Worm (Caenorhabditis elegans) whole organism, young adult: Measurements from ENCODE around the gene twk-4.
A peak's percentile ranks its signal among the peaks of the same experiment; 100 is the strongest.

Source experiments
- B0019.2 ChIP-seq: fragments of 200-800 bp; sonication (Bioruptor generic); conservative IDR thresholded peaks from 2 replicates; pipeline ENCODE4 v1.3.6; 2022; ENCODE audit warnings: missing genetic modification reagents, missing genetic modification characterization, missing compliant biosample characterization
- B0261.1 ChIP-seq: sonication (generic microtip); optimal IDR thresholded peaks from 2 replicates; lab custom pipeline; 2016; ENCODE audit warnings: mild to moderate bottlenecking, missing genetic modification characterization, moderate library complexity, missing compliant biosample characterization
- C06A6.2 ChIP-seq: fragments of 200-800 bp; sonication (Bioruptor generic); conservative IDR thresholded peaks from 2 replicates; pipeline ENCODE4 v1.3.6; 2022; ENCODE audit warnings: missing genetic modification characterization, missing compliant biosample characterization
- F22D6.2 ChIP-seq: sonication (generic microtip); optimal IDR thresholded peaks from 2 replicates; lab custom pipeline; 2016; ENCODE audit warnings: mild to moderate bottlenecking, missing genetic modification characterization, missing compliant biosample characterization
- F33H1.4 ChIP-seq: fragments of 200-800 bp; sonication (Bioruptor generic); IDR thresholded peaks from 2 replicates; pipeline ENCODE4 v1.3.6; 2022; ENCODE audit warnings: missing genetic modification reagents, missing genetic modification characterization, missing compliant biosample characterization
- F39B2.1 ChIP-seq: fragments of 200-800 bp; sonication (Bioruptor generic); IDR thresholded peaks from 2 replicates; pipeline ENCODE4 v1.3.6; 2022; ENCODE audit warnings: missing genetic modification reagents, missing genetic modification characterization, missing compliant biosample characterization
- F49E8.2 ChIP-seq: sonication (generic microtip); optimal IDR thresholded peaks from 3 replicates; lab custom pipeline; 2017; ENCODE audit warnings: missing genetic modification characterization, mild to moderate bottlenecking, missing compliant biosample characterization, antibody characterized with exemption, moderate library complexity; ENCODE audit not compliant: insufficient read depth
- Y67H2A.10 ChIP-seq: fragments of 200-800 bp; sonication (Bioruptor generic); conservative IDR thresholded peaks from 2 replicates; pipeline ENCODE4 v1.3.6; 2022; ENCODE audit warnings: missing genetic modification reagents, missing genetic modification characterization, missing compliant biosample characterization
- attf-5 ChIP-seq: fragments of 200-800 bp; sonication (Bioruptor generic); optimal IDR thresholded peaks from 2 replicates; lab custom pipeline; 2018; ENCODE audit warnings: mild to moderate bottlenecking, missing genetic modification characterization, missing compliant biosample characterization
- cebp-1 ChIP-seq, 2 experiments: fragments of 200-800 bp in 1 of 2; sonication (Bioruptor generic) in 1 of 2; sonication (generic microtip) in 1 of 2; IDR thresholded peaks in 1 of 2; optimal IDR thresholded peaks in 1 of 2; 2 replicates each; pipeline versions ENCODE4 v1.3.6 to Lab custom; 2017 to 2022; ENCODE audit warnings: missing compliant biosample characterization in 2 of 2, missing genetic modification characterization in 2 of 2, mild to moderate bottlenecking in 1 of 2, missing genetic modification reagents in 1 of 2, moderate library complexity in 1 of 2
- dpl-1 ChIP-seq: fragments of 150-350 bp; optimal IDR thresholded peaks from 2 replicates; lab custom pipeline; 2014; ENCODE audit warnings: missing biosample characterization, missing genetic modification reagents, missing genetic modification characterization
- ets-4 ChIP-seq: fragments of 200-800 bp; sonication (Bioruptor generic); optimal IDR thresholded peaks from 2 replicates; lab custom pipeline; 2018; ENCODE audit warnings: mild to moderate bottlenecking, missing genetic modification characterization, missing compliant biosample characterization
- fkh-3 ChIP-seq: sonication (generic microtip); optimal IDR thresholded peaks from 2 replicates; lab custom pipeline; 2016; ENCODE audit warnings: mild to moderate bottlenecking, missing genetic modification characterization, missing compliant biosample characterization
- gei-17 ChIP-seq: fragments of 200-800 bp; sonication (Bioruptor generic); optimal IDR thresholded peaks from 2 replicates; lab custom pipeline; 2018; ENCODE audit warnings: mild to moderate bottlenecking, missing genetic modification characterization, missing compliant biosample characterization
- hlh-12 ChIP-seq: sonication (generic microtip); optimal IDR thresholded peaks from 2 replicates; lab custom pipeline; 2016; ENCODE audit warnings: missing genetic modification characterization, missing compliant biosample characterization
- let-526 ChIP-seq: fragments of 200-800 bp; sonication (Bioruptor generic); IDR thresholded peaks from 2 replicates; pipeline ENCODE4 v1.3.6; 2022; ENCODE audit warnings: missing genetic modification reagents, missing genetic modification characterization, missing compliant biosample characterization
- let-607 ChIP-seq, 2 experiments: fragments of 200-800 bp in 1 of 2; sonication (Bioruptor generic) in 1 of 2; sonication (generic microtip) in 1 of 2; optimal IDR thresholded peaks; 2 replicates each; lab custom pipeline; 2016 to 2018; ENCODE audit warnings: mild to moderate bottlenecking in 2 of 2, missing compliant biosample characterization in 2 of 2, missing genetic modification characterization in 2 of 2, moderate library complexity in 2 of 2, missing genotype in 1 of 2
- lin-26 ChIP-seq: fragments of 200-800 bp; sonication (Bioruptor generic); IDR thresholded peaks from 2 replicates; pipeline ENCODE4 v1.3.6; 2022; ENCODE audit warnings: missing genetic modification reagents, missing genetic modification characterization, missing compliant biosample characterization
- lin-35 ChIP-seq, 3 experiments: fragments of 150-350 bp in 2 of 3; sonication (generic microtip) in 1 of 3; optimal IDR thresholded peaks; 2 replicates each; lab custom pipeline; 2014 to 2018; ENCODE audit warnings: missing biosample characterization in 3 of 3, missing genetic modification characterization in 3 of 3, missing genetic modification reagents in 3 of 3
- lsl-1 ChIP-seq: fragments of 200-800 bp; sonication (Bioruptor generic); optimal IDR thresholded peaks from 2 replicates; lab custom pipeline; 2018; ENCODE audit warnings: mild to moderate bottlenecking, missing genetic modification characterization, moderate library complexity, missing compliant biosample characterization
- madf-10 ChIP-seq: sonication (generic microtip); optimal IDR thresholded peaks from 2 replicates; lab custom pipeline; 2016; ENCODE audit warnings: mild to moderate bottlenecking, missing genetic modification characterization, missing compliant biosample characterization
- madf-6 ChIP-seq: fragments of 200-800 bp; sonication (Bioruptor generic); IDR thresholded peaks from 2 replicates; pipeline ENCODE4 v1.3.6; 2022; ENCODE audit warnings: missing genetic modification reagents, missing genetic modification characterization, missing compliant biosample characterization
- mcd-1 ChIP-seq: fragments of 200-800 bp; sonication (Bioruptor generic); IDR thresholded peaks from 2 replicates; pipeline ENCODE4 v1.3.6; 2022; ENCODE audit warnings: missing genetic modification reagents, missing genetic modification characterization, missing compliant biosample characterization
- mxl-1 ChIP-seq: sonication (generic microtip); optimal IDR thresholded peaks from 2 replicates; lab custom pipeline; 2016; ENCODE audit warnings: missing genetic modification characterization, missing compliant biosample characterization
- nhr-120 ChIP-seq: fragments of 200-800 bp; sonication (Bioruptor generic); IDR thresholded peaks from 2 replicates; pipeline ENCODE4 v1.3.6; 2022; ENCODE audit warnings: missing genetic modification characterization, missing compliant biosample characterization
- nhr-179 ChIP-seq: sonication (generic microtip); optimal IDR thresholded peaks from 2 replicates; lab custom pipeline; 2016; ENCODE audit warnings: mild to moderate bottlenecking, missing genetic modification characterization, missing compliant biosample characterization
- nhr-90 ChIP-seq: sonication (generic microtip); optimal IDR thresholded peaks from 2 replicates; lab custom pipeline; 2016; ENCODE audit warnings: missing genotype, mild to moderate bottlenecking, missing genetic modification characterization, missing compliant biosample characterization
- pbrm-1 ChIP-seq: fragments of 200-800 bp; sonication (Bioruptor generic); IDR thresholded peaks from 2 replicates; pipeline ENCODE4 v1.3.6; 2022; ENCODE audit warnings: missing genetic modification reagents, missing genetic modification characterization, missing compliant biosample characterization
- rec-8 ChIP-seq, 2 experiments: sonication (generic microtip); optimal IDR thresholded peaks; 2 replicates each; lab custom pipeline; 2016; ENCODE audit warnings: mild to moderate bottlenecking in 2 of 2, missing genetic modification characterization in 2 of 2, missing genetic modification reagents in 2 of 2, missing genotype in 2 of 2, missing biosample characterization in 1 of 2, missing compliant biosample characterization in 1 of 2, moderate library complexity in 1 of 2
- snpc-1.3 ChIP-seq: sonication (generic microtip); optimal IDR thresholded peaks from 2 replicates; lab custom pipeline; 2017; ENCODE audit warnings: missing genetic modification characterization, mild to moderate bottlenecking, missing compliant biosample characterization, antibody characterized with exemption, moderate library complexity, missing genotype, missing genetic modification reagents; ENCODE audit not compliant: insufficient read depth
- snpc-3.4 ChIP-seq: sonication (generic microtip); optimal IDR thresholded peaks from 2 replicates; lab custom pipeline; 2017; ENCODE audit warnings: missing genetic modification characterization, mild to moderate bottlenecking, missing compliant biosample characterization, antibody characterized with exemption, moderate library complexity, missing genotype, missing genetic modification reagents
- somi-1 ChIP-seq: fragments of 200-800 bp; sonication (Bioruptor generic); optimal IDR thresholded peaks from 2 replicates; lab custom pipeline; 2018; ENCODE audit warnings: mild to moderate bottlenecking, missing genetic modification characterization, missing compliant biosample characterization
- tbp1 ChIP-seq: fragments of 200-800 bp; sonication (Bioruptor generic); optimal IDR thresholded peaks from 2 replicates; lab custom pipeline; 2018; ENCODE audit warnings: mild to moderate bottlenecking, missing genetic modification characterization, missing compliant biosample characterization
- xnd-1 ChIP-seq: sonication (generic microtip); optimal IDR thresholded peaks from 2 replicates; lab custom pipeline; 2016; ENCODE audit warnings: missing genotype, missing genetic modification reagents, missing genetic modification characterization, missing compliant biosample characterization
- ztf-26 ChIP-seq: sonication (generic microtip); optimal IDR thresholded peaks from 2 replicates; lab custom pipeline; 2017; ENCODE audit warnings: missing genetic modification characterization, missing compliant biosample characterization
- ztf-3 ChIP-seq: fragments of 200-800 bp; sonication (Bioruptor generic); optimal IDR thresholded peaks from 2 replicates; lab custom pipeline; 2018; ENCODE audit warnings: mild to moderate bottlenecking, missing genetic modification characterization, missing compliant biosample characterization

twk-4 gene

ce11 chrII:9211684-9212083 is 17.6 kb upstream of the twk-4 start (continued):
- TF ChIP-seq gei-17 (GFP tag; lab: Kevin White, UChicago), result no peak
- TF ChIP-seq somi-1, result no peak
- no peak for TF ChIP-seq lin-35 (GFP tag; optimal IDR thresholded peaks at IDR 0.05; lab: Kevin White, UChicago)
- peak; percentile 82 for TF ChIP-seq B0261.1 (tag; lab: Kevin White, UChicago)
- 0 out of 2 replicates have a peak, but pooled peaks have one; percentile 35 for TF ChIP-seq pbrm-1 (GFP tag; lab: Robert Waterston, UW)
- TF ChIP-seq let-607 (tag; optimal IDR thresholded peaks at IDR 0.05; lab: Kevin White, UChicago), result peak in 1 of 2 experiments; percentile 31
- TF ChIP-seq mcd-1, result peak; percentile 66
- TF ChIP-seq mxl-1, result peak; percentile 16
- TF ChIP-seq tbp1, result peak; percentile 95
- no peak for TF ChIP-seq Y67H2A.10
- TF ChIP-seq, all 124 proteins: peak for 45

- TF ChIP-seq hlh-12 (tag; lab: Kevin White, UChicago) (no peak), nhr-90 (no peak), F39B2.1 (no peak), ztf-3 (GFP tag; lab: Kevin White, UChicago) (no peak), gei-17 (GFP tag; lab: Kevin White, UChicago) (no peak), rec-8 (tag; optimal IDR thresholded peaks at IDR 0.05; lab: Kevin White, UChicago) (no peak), let-526 (GFP tag; lab: Robert Waterston, UW) (no peak), xnd-1 (tag; lab: Kevin White, UChicago) (no peak), F49E8.2 (tag; lab: Kevin White, UChicago) (no peak), cebp-1 (GFP tag; IDR thresholded peaks at IDR 0.05; lab: Robert Waterston, UW) (no peak), cebp-1 (tag; optimal IDR thresholded peaks at IDR 0.05; lab: Kevin White, UChicago) (no peak), lin-26 (GFP tag; lab: Robert Waterston, UW) (no peak), snpc-1.3 (no peak), nhr-120 (no peak), attf-5 (no peak), madf-10 (no peak), lin-35 (GFP tag; optimal IDR thresholded peaks at IDR 0.05; lab: Kevin White, UChicago) (no peak), dpl-1 (GFP tag; lab: Kevin White, UChicago) (no peak)
- TF ChIP-seq, all 124 proteins: peak for 0
These were observed 16.0 kb upstream of the twk-4 start, which contains the start of gene ZK1067.4 for ce11 chrII:9210076-9210475. Gene ZK1067.4 (plus strand): TSS chrII:9210376.

- TF ChIP-seq F22D6.2 (tag; lab: Kevin White, UChicago) (no peak), ztf-26 (tag; lab: Kevin White, UChicago) (no peak), pbrm-1 (GFP tag; lab: Robert Waterston, UW) (no peak), fkh-3 (tag; lab: Kevin White, UChicago) (no peak), lsl-1 (no peak), lin-35 (GFP tag; optimal IDR thresholded peaks at IDR 0.05; lab: Kevin White, UChicago) (no peak), B0019.2 (GFP tag; lab: Robert Waterston, UW) (no peak), nhr-179 (no peak), snpc-3.4 (no peak), C06A6.2 (GFP tag; lab: Robert Waterston, UW) (no peak), F33H1.4 (GFP tag; lab: Robert Waterston, UW) (no peak), madf-6 (GFP tag; lab: Robert Waterston, UW) (no peak), ets-4 (GFP tag; lab: Kevin White, UChicago) (no peak)
- TF ChIP-seq, all 124 proteins: peak for 0
These were observed 3.1 kb upstream of the twk-4 start, which contains the start of gene let-23 for ce11 chrII:9197212-9197611. Gene let-23 (plus strand): TSS chrII:9197512.
